Worm (Caenorhabditis elegans) whole organism, L4 larva: ENCODE results near the gene fzy-1.
"Not testable (repeated sequence)": the region's sequence is repeated elsewhere in the genome, so short reads cannot be mapped to it uniquely, and the experiment has no call there.

Experiments used
- F10B5.3 ChIP-seq: sonication (generic microtip); optimal IDR thresholded peaks from 2 replicates; lab custom pipeline; 2016; ENCODE audit warnings: mild to moderate bottlenecking, missing genetic modification characterization, missing compliant biosample characterization
- F26F4.8 ChIP-seq: fragments of 200-800 bp; sonication (Bioruptor generic); conservative IDR thresholded peaks from 2 replicates; pipeline ENCODE4 v1.3.6; 2022; ENCODE audit warnings: missing genetic modification characterization, missing compliant biosample characterization
- F49E8.2 ChIP-seq: sonication (generic microtip); optimal IDR thresholded peaks from 2 replicates; lab custom pipeline; 2016; ENCODE audit warnings: missing compliant biosample characterization, mild to moderate bottlenecking, missing genetic modification characterization, borderline replicate concordance
- Y75B8A.6 ChIP-seq: fragments of 200-800 bp; sonication (Bioruptor generic); IDR thresholded peaks from 2 replicates; pipeline ENCODE4 v1.3.6; 2022; ENCODE audit warnings: missing genetic modification reagents, missing genetic modification characterization, missing compliant biosample characterization
- aly-2 ChIP-seq: sonication (generic microtip); optimal IDR thresholded peaks from 2 replicates; lab custom pipeline; 2018; ENCODE audit warnings: missing biosample characterization, missing genetic modification characterization
- ama-1 ChIP-seq: fragments of 150-350 bp; optimal IDR thresholded peaks from 2 replicates; lab custom pipeline; 2014; ENCODE audit warnings: inconsistent platforms, mixed read lengths
- arid-1 ChIP-seq: fragments of 200-800 bp; sonication (Bioruptor generic); conservative IDR thresholded peaks from 2 replicates; pipeline ENCODE4 v1.3.6; 2022; ENCODE audit warnings: missing genetic modification reagents, missing genetic modification characterization, missing compliant biosample characterization
- ceh-28 ChIP-seq: fragments of 150-350 bp; optimal IDR thresholded peaks from 2 replicates; lab custom pipeline; 2014; ENCODE audit warnings: missing biosample characterization, missing genetic modification reagents, missing genetic modification characterization
- ceh-44 ChIP-seq: fragments of 200-800 bp; sonication (Bioruptor generic); IDR thresholded peaks from 2 replicates; pipeline ENCODE4 v1.3.6; 2022; ENCODE audit warnings: missing genetic modification reagents, missing genetic modification characterization, missing compliant biosample characterization
- daf-8 ChIP-seq: fragments of 200-800 bp; sonication (Bioruptor generic); IDR thresholded peaks from 2 replicates; pipeline ENCODE4 v1.3.6; 2022; ENCODE audit warnings: missing genetic modification characterization, missing compliant biosample characterization
- dpl-1 ChIP-seq: fragments of 150-350 bp; optimal IDR thresholded peaks from 2 replicates; lab custom pipeline; 2014; ENCODE audit warnings: missing biosample characterization, missing genetic modification reagents, missing genetic modification characterization
- duxl-1 ChIP-seq: sonication (generic microtip); optimal IDR thresholded peaks from 2 replicates; lab custom pipeline; 2016; ENCODE audit warnings: mild to moderate bottlenecking, missing genetic modification characterization, moderate library complexity, missing compliant biosample characterization; ENCODE audit not compliant: poor library complexity
- egl-27 ChIP-seq: sonication (generic microtip); optimal IDR thresholded peaks from 3 replicates; lab custom pipeline; 2017; ENCODE audit warnings: missing biosample characterization, missing genetic modification reagents, missing genetic modification characterization
- egl-43 ChIP-seq: fragments of 200-800 bp; sonication (Bioruptor generic); IDR thresholded peaks from 2 replicates; pipeline ENCODE4 v1.3.6; 2022; ENCODE audit warnings: missing genetic modification reagents, missing genetic modification characterization, missing compliant biosample characterization
- fos-1 ChIP-seq: fragments of 150-350 bp; optimal IDR thresholded peaks from 2 replicates; lab custom pipeline; 2014; ENCODE audit warnings: missing biosample characterization, missing genetic modification characterization
- gei-8 ChIP-seq: fragments of 200-800 bp; sonication (Bioruptor generic); optimal IDR thresholded peaks from 2 replicates; lab custom pipeline; 2018; ENCODE audit warnings: mild to moderate bottlenecking, missing genetic modification characterization, missing compliant biosample characterization
- hif-1 ChIP-seq, 2 experiments: sonication (generic microtip); optimal IDR thresholded peaks; 2 replicates each; lab custom pipeline; 2016 to 2017; ENCODE audit warnings: missing compliant biosample characterization in 2 of 2, missing genetic modification characterization in 2 of 2, missing genetic modification reagents in 2 of 2, missing genotype in 2 of 2, mild to moderate bottlenecking in 1 of 2
- hlh-30 ChIP-seq: sonication (generic microtip); optimal IDR thresholded peaks from 2 replicates; lab custom pipeline; 2017; ENCODE audit warnings: antibody characterized with exemption, mild to moderate bottlenecking, missing genetic modification characterization, missing compliant biosample characterization; ENCODE audit not compliant: insufficient read depth
- hmg-1.1 ChIP-seq: fragments of 200-800 bp; sonication (Bioruptor generic); IDR thresholded peaks from 2 replicates; pipeline ENCODE4 v1.3.6; 2022; ENCODE audit warnings: missing genetic modification reagents, missing genetic modification characterization, missing compliant biosample characterization
- lin-1 ChIP-seq: fragments of 200-800 bp; sonication (Bioruptor generic); IDR thresholded peaks from 2 replicates; pipeline ENCODE4 v1.3.6; 2022; ENCODE audit warnings: missing genetic modification reagents, missing genetic modification characterization, missing compliant biosample characterization
- lin-13 ChIP-seq: fragments of 150-350 bp; optimal IDR thresholded peaks from 2 replicates; lab custom pipeline; 2014; ENCODE audit warnings: missing biosample characterization, missing genetic modification reagents, missing genetic modification characterization
- lin-38 ChIP-seq: fragments of 200-800 bp; sonication (Bioruptor generic); IDR thresholded peaks from 2 replicates; pipeline ENCODE4 v1.3.6; 2022; ENCODE audit warnings: missing genetic modification reagents, missing genetic modification characterization, missing compliant biosample characterization
- lin-39 ChIP-seq: fragments of 150-350 bp; optimal IDR thresholded peaks from 2 replicates; lab custom pipeline; 2014; ENCODE audit warnings: missing biosample characterization, missing genetic modification reagents, missing genetic modification characterization
- madf-9 ChIP-seq: fragments of 200-800 bp; sonication (Bioruptor generic); conservative IDR thresholded peaks from 2 replicates; pipeline ENCODE4 v1.3.6; 2022; ENCODE audit warnings: missing genetic modification reagents, missing genetic modification characterization, missing compliant biosample characterization
- mdl-1 ChIP-seq, 2 experiments: fragments of 150-350 bp in 1 of 2; sonication (generic microtip) in 1 of 2; optimal IDR thresholded peaks; 2 replicates each; lab custom pipeline; 2014 to 2017; ENCODE audit warnings: missing biosample characterization in 2 of 2, missing genetic modification characterization in 2 of 2
- nhr-10 ChIP-seq: fragments of 150-350 bp; optimal IDR thresholded peaks from 2 replicates; lab custom pipeline; 2014; ENCODE audit warnings: missing biosample characterization, missing genetic modification characterization
- nhr-102 ChIP-seq: sonication (generic microtip); optimal IDR thresholded peaks from 2 replicates; lab custom pipeline; 2016; ENCODE audit warnings: mild to moderate bottlenecking, missing genetic modification characterization, moderate library complexity, missing compliant biosample characterization
- nhr-25 ChIP-seq: sonication (generic microtip); optimal IDR thresholded peaks from 2 replicates; lab custom pipeline; 2017; ENCODE audit warnings: missing genetic modification characterization, mild to moderate bottlenecking, missing compliant biosample characterization, antibody characterized with exemption, moderate library complexity, borderline replicate concordance; ENCODE audit not compliant: insufficient read depth
- nhr-28 ChIP-seq: fragments of 150-350 bp; optimal IDR thresholded peaks from 2 replicates; lab custom pipeline; 2014; ENCODE audit warnings: missing biosample characterization, missing genetic modification characterization
- nhr-6 ChIP-seq: fragments of 150-350 bp; optimal IDR thresholded peaks from 2 replicates; lab custom pipeline; 2014; ENCODE audit warnings: missing biosample characterization, missing genetic modification characterization
- nhr-76 ChIP-seq: fragments of 150-350 bp; optimal IDR thresholded peaks from 2 replicates; lab custom pipeline; 2014; ENCODE audit warnings: missing biosample characterization, missing genetic modification characterization
- nhr-77 ChIP-seq: fragments of 150-350 bp; optimal IDR thresholded peaks from 2 replicates; lab custom pipeline; 2014; ENCODE audit warnings: missing biosample characterization, missing genetic modification characterization
- pha-4 ChIP-seq, 2 experiments: fragments of 150-350 bp in 1 of 2; fragments of 200-800 bp in 1 of 2; sonication (Bioruptor generic) in 1 of 2; IDR thresholded peaks in 1 of 2; optimal IDR thresholded peaks in 1 of 2; 2 replicates each; pipeline versions ENCODE4 v1.3.6 to Lab custom; 2014 to 2022; ENCODE audit warnings: missing genetic modification characterization in 2 of 2, missing genetic modification reagents in 2 of 2, missing biosample characterization in 1 of 2, missing compliant biosample characterization in 1 of 2
- php-3 ChIP-seq: fragments of 200-800 bp; sonication (Bioruptor generic); IDR thresholded peaks from 2 replicates; pipeline ENCODE4 v1.3.6; 2022; ENCODE audit warnings: missing genetic modification reagents, missing genetic modification characterization, missing compliant biosample characterization
- saeg-2 ChIP-seq: fragments of 200-800 bp; sonication (Bioruptor generic); IDR thresholded peaks from 2 replicates; pipeline ENCODE4 v1.3.6; 2022; ENCODE audit warnings: missing genetic modification reagents, missing genetic modification characterization, missing compliant biosample characterization
- spr-3 ChIP-seq: fragments of 200-800 bp; sonication (Bioruptor generic); optimal IDR thresholded peaks from 2 replicates; lab custom pipeline; 2018; ENCODE audit warnings: mild to moderate bottlenecking, missing genetic modification characterization, missing compliant biosample characterization
- unc-39 ChIP-seq: sonication (generic microtip); optimal IDR thresholded peaks from 2 replicates; lab custom pipeline; 2017; ENCODE audit warnings: missing biosample characterization, missing genetic modification characterization
- unc-62 ChIP-seq, 3 experiments: fragments of 150-350 bp in 1 of 3; sonication (generic microtip); optimal IDR thresholded peaks in 2 of 3; peaks in 1 of 3; 1 replicate in 1 of 3; 2 replicates in 2 of 3; lab custom pipeline; 2014 to 2017; ENCODE audit warnings: missing biosample characterization in 3 of 3, missing genetic modification characterization in 3 of 3, missing genetic modification reagents in 3 of 3, missing genotype in 1 of 3
- zfp-2 ChIP-seq: sonication (generic microtip); optimal IDR thresholded peaks from 2 replicates; lab custom pipeline; 2016; ENCODE audit warnings: mild to moderate bottlenecking, missing genetic modification characterization, missing compliant biosample characterization
- zfp-3 ChIP-seq: fragments of 200-800 bp; sonication (Bioruptor generic); conservative IDR thresholded peaks from 2 replicates; pipeline ENCODE4 v1.3.6; 2022; ENCODE audit warnings: missing genetic modification reagents, missing genetic modification characterization, missing compliant biosample characterization
- zip-11 ChIP-seq: fragments of 200-800 bp; sonication (Bioruptor generic); IDR thresholded peaks from 2 replicates; pipeline ENCODE4 v1.3.6; 2022; ENCODE audit warnings: missing genetic modification characterization, missing compliant biosample characterization
- zip-2 ChIP-seq: fragments of 150-350 bp; optimal IDR thresholded peaks from 2 replicates; lab custom pipeline; 2014; ENCODE audit warnings: missing biosample characterization, missing genetic modification characterization

fzy-1 gene

ce11 chrII:5540113-5540512 is 39.5 kb downstream of the fzy-1 start, which contains the start of gene hlh-27:
Gene hlh-27 (minus strand): TSS chrII:5540213.
- not testable (repeated sequence) for TF ChIP-seq zfp-3 (GFP tag; lab: Robert Waterston, UW); F26F4.8 (GFP tag; lab: Robert Waterston, UW); ceh-28

- TF ChIP-seq spr-3 (GFP tag; lab: Kevin White, UChicago) (no peak), dpl-1 (GFP tag; lab: Kevin White, UChicago) (no peak), fos-1 (tag; lab: Kevin White, UChicago) (no peak), hlh-30 (tag; lab: Kevin White, UChicago) (no peak), egl-43 (GFP tag; lab: Robert Waterston, UW) (no peak), lin-13 (GFP tag; lab: Kevin White, UChicago) (no peak), mdl-1 (tag; optimal IDR thresholded peaks at IDR 0.05; lab: Kevin White, UChicago) (no peak), madf-9 (GFP tag; lab: Robert Waterston, UW) (no peak), unc-39 (tag; lab: Kevin White, UChicago) (no peak), F49E8.2 (no peak), lin-38 (GFP tag; lab: Robert Waterston, UW) (no peak), unc-62 (GFP tag; optimal IDR thresholded peaks at IDR 0.05 in 1 of 2; lab: Kevin White, UChicago) (no peak), unc-62 (tag; optimal IDR thresholded peaks at IDR 0.05; lab: Kevin White, UChicago) (no peak), gei-8 (GFP tag; lab: Kevin White, UChicago) (no peak), nhr-6 (tag; lab: Kevin White, UChicago) (no peak), pha-4 (GFP tag; IDR thresholded peaks at IDR 0.05; lab: Robert Waterston, UW) (no peak), pha-4 (tag; optimal IDR thresholded peaks at IDR 0.05; lab: Kevin White, UChicago) (no peak), nhr-25 (tag; lab: Kevin White, UChicago) (no peak)
Measured at ce11 chrII:5541685-5542084, 41.1 kb downstream of the fzy-1 start, which contains the start of gene C17C3.24. Gene C17C3.24 (minus strand): TSS chrII:5541785.

- TF ChIP-seq Y75B8A.6 (GFP tag; lab: Robert Waterston, UW) (peak; percentile 76; the same call in 1 of the 2 replicates), nhr-25 (tag; lab: Kevin White, UChicago) (peak; percentile 97), hif-1 (tag; optimal IDR thresholded peaks at IDR 0.05; lab: Kevin White, UChicago) (peak; percentile 69 to 89), ceh-28 (peak; percentile 33), ama-1 (lab: Kevin White, UChicago) (peak; percentile 100), zfp-2 (tag; lab: Kevin White, UChicago) (peak; percentile 79), nhr-102 (tag; lab: Kevin White, UChicago) (peak; percentile 97), nhr-28 (tag; lab: Kevin White, UChicago) (peak; percentile 95), php-3 (GFP tag; lab: Robert Waterston, UW) (peak; percentile 86), duxl-1 (peak; percentile 96), F10B5.3 (tag; lab: Kevin White, UChicago) (peak; percentile 93), F49E8.2 (peak; percentile 82), zfp-3 (GFP tag; lab: Robert Waterston, UW) (peak; percentile 94), zip-11 (GFP tag; lab: Robert Waterston, UW) (0 out of 2 replicates have a peak, but pooled peaks have one; percentile 7), egl-43 (GFP tag; lab: Robert Waterston, UW) (peak; percentile 99), lin-39 (peak; percentile 66), nhr-77 (tag; lab: Kevin White, UChicago) (peak; percentile 97), lin-13 (GFP tag; lab: Kevin White, UChicago) (peak; percentile 92), egl-27 (tag; lab: Kevin White, UChicago) (no peak), lin-1 (peak; percentile 95), dpl-1 (GFP tag; lab: Kevin White, UChicago) (peak; percentile 85), aly-2 (tag; lab: Kevin White, UChicago) (peak; percentile 87), hmg-1.1 (GFP tag; lab: Robert Waterston, UW) (peak; percentile 99), ceh-44 (peak; percentile 94), nhr-76 (tag; lab: Kevin White, UChicago) (peak; percentile 46), saeg-2 (GFP tag; lab: Robert Waterston, UW) (peak; percentile 95), zip-2 (tag; lab: Kevin White, UChicago) (peak; percentile 92), arid-1 (peak; percentile 96), nhr-10 (tag; lab: Kevin White, UChicago) (peak; percentile 96), madf-9 (GFP tag; lab: Robert Waterston, UW) (peak; percentile 94), daf-8 (GFP tag; lab: Robert Waterston, UW) (peak; percentile 84; the same call in 1 of the 2 replicates)
Measured at ce11 chrII:5543476-5544144, 43.0 kb downstream of the fzy-1 start.
